Fruit fly (Drosophila melanogaster) whole organism, prepupa: Measurements from ENCODE around the gene CG11454.

ENCODE experiments used
- Blimp-1 ChIP-seq: fragments of 200-800 bp; sonication (Bioruptor generic); optimal IDR thresholded peaks from 3 replicates; lab custom pipeline; 2017; ENCODE audit warnings: missing biosample characterization, missing genetic modification characterization, mild to moderate bottlenecking, moderate library complexity, missing genetic modification reagents
- CG10631 ChIP-seq: fragments of 200-800 bp; sonication (Bioruptor generic); optimal IDR thresholded peaks from 2 replicates; lab custom pipeline; 2016; ENCODE audit warnings: missing biosample characterization, missing genetic modification characterization
- CG15336 ChIP-seq: fragments of 200-800 bp; sonication (Bioruptor generic); IDR thresholded peaks from 2 replicates; pipeline ENCODE4 v1.3.6; 2022; ENCODE audit warnings: missing biosample characterization, missing genetic modification characterization
- CG31627 ChIP-seq: fragments of 200-800 bp; sonication (Bioruptor generic); optimal IDR thresholded peaks from 3 replicates; lab custom pipeline; 2016; ENCODE audit warnings: missing biosample characterization, missing genetic modification characterization
- CG34406 ChIP-seq: fragments of 200-800 bp; sonication (Bioruptor generic); optimal IDR thresholded peaks from 3 replicates; lab custom pipeline; 2016; ENCODE audit warnings: missing biosample characterization, missing genetic modification characterization
- CG3919 ChIP-seq: fragments of 200-800 bp; sonication (Bioruptor generic); optimal IDR thresholded peaks from 3 replicates; lab custom pipeline; 2016; ENCODE audit warnings: missing biosample characterization, missing genetic modification characterization
- Eip78C ChIP-seq: fragments of 200-800 bp; sonication (Bioruptor generic); peaks from one replicate; lab custom pipeline; 2016; ENCODE audit warnings: missing biosample characterization, missing genetic modification characterization
- dac ChIP-seq: fragments of 200-800 bp; sonication (Bioruptor generic); optimal IDR thresholded peaks from 2 replicates; lab custom pipeline; 2017; ENCODE audit warnings: missing biosample characterization, mild to moderate bottlenecking, missing genetic modification characterization
- fd85E ChIP-seq: fragments of 200-800 bp; sonication (Bioruptor generic); optimal IDR thresholded peaks from 3 replicates; lab custom pipeline; 2016; ENCODE audit warnings: missing biosample characterization, missing genetic modification characterization
- lz ChIP-seq: fragments of 200-800 bp; sonication (Bioruptor generic); optimal IDR thresholded peaks from 3 replicates; lab custom pipeline; 2016; ENCODE audit warnings: missing biosample characterization, missing genetic modification characterization
- salr ChIP-seq, 2 experiments: fragments of 200-800 bp; sonication (Bioruptor generic); optimal IDR thresholded peaks; 3 replicates each; lab custom pipeline; 2016 to 2018; ENCODE audit warnings: missing biosample characterization in 2 of 2, missing genetic modification characterization in 2 of 2, mild to moderate bottlenecking in 1 of 2
- topi ChIP-seq: fragments of 200-800 bp; sonication (Bioruptor generic); optimal IDR thresholded peaks from 3 replicates; lab custom pipeline; 2016; ENCODE audit warnings: missing biosample characterization, missing genetic modification characterization

dm6 chr2L:140849-141248 lies 2.3 kb upstream of the CG11454 start, which contains the start of the genes CG31975 and ovm:
- no peak for TF ChIP-seq dac (GFP tag; lab: Kevin White, UChicago)
- TF ChIP-seq topi (GFP tag; lab: Kevin White, UChicago): no peak
- no peak for TF ChIP-seq salr (GFP tag; optimal IDR thresholded peaks at IDR 0.05; lab: Kevin White, UChicago)
- no peak for TF ChIP-seq CG3919 (GFP tag; lab: Kevin White, UChicago)
- TF ChIP-seq lz (GFP tag; lab: Kevin White, UChicago): no peak
- TF ChIP-seq CG31627 (GFP tag; lab: Kevin White, UChicago): no peak
- no peak for TF ChIP-seq CG34406 (GFP tag; lab: Kevin White, UChicago)
- TF ChIP-seq Eip78C: no peak
- TF ChIP-seq fd85E (GFP tag; lab: Kevin White, UChicago): no peak
- TF ChIP-seq Blimp-1 (GFP tag; lab: Kevin White, UChicago): no peak
- no peak for TF ChIP-seq CG15336 (GFP tag; lab: Robert Waterston, UW)
- TF ChIP-seq CG10631: no peak
